Worm (Caenorhabditis elegans): Measurements from ENCODE around the gene arrd-10.

- TF ChIP-seq flt-1 (GFP tag; IDR thresholded peaks at IDR 0.05) = no peak
- TF ChIP-seq ztf-29 (GFP tag; IDR thresholded peaks at IDR 0.05) = no peak
- TF ChIP-seq T22C8.4 (GFP tag; IDR thresholded peaks at IDR 0.05) = no peak
- TF ChIP-seq med-1 (GFP tag; optimal IDR thresholded peaks at IDR 0.05; ENCODE audit: insufficient read depth) = no peak
- no peak for TF ChIP-seq cog-1 (tag; optimal IDR thresholded peaks at IDR 0.05)
- TF ChIP-seq tab-1 (GFP tag; IDR thresholded peaks at IDR 0.05) = no peak
Measured at ce11 chrII:12901025-12901424, 38.9 kb upstream of the arrd-10 start, which contains the start of gene clec-65.

Data from whole organism, midembryonic.